Worm (Caenorhabditis elegans) whole organism, L2 larva: ENCODE data around the gene pitr-4.

Source experiments
- aly-2 ChIP-seq: fragments of 150-350 bp; optimal IDR thresholded peaks from 2 replicates; lab custom pipeline; 2014; ENCODE audit warnings: missing biosample characterization, missing genetic modification characterization
- mdl-1 ChIP-seq, 2 experiments: fragments of 150-350 bp in 1 of 2; sonication (generic microtip) in 1 of 2; optimal IDR thresholded peaks; 2 replicates each; lab custom pipeline; 2017; ENCODE audit warnings: missing biosample characterization in 2 of 2, missing genetic modification characterization in 2 of 2
- nhr-237 ChIP-seq: fragments of 150-350 bp; optimal IDR thresholded peaks from 2 replicates; lab custom pipeline; 2014; ENCODE audit warnings: missing biosample characterization, missing genetic modification characterization
- skn-1 ChIP-seq: sonication (generic microtip); optimal IDR thresholded peaks from 2 replicates; lab custom pipeline; 2017; ENCODE audit warnings: missing biosample characterization, missing genetic modification characterization
- sma-3 ChIP-seq: sonication (generic microtip); optimal IDR thresholded peaks from 2 replicates; lab custom pipeline; 2016; ENCODE audit warnings: missing genetic modification reagents, missing genetic modification characterization, missing compliant biosample characterization
- snpc-4 ChIP-seq: fragments of 150-350 bp; optimal IDR thresholded peaks from 2 replicates; lab custom pipeline; 2014; ENCODE audit warnings: missing biosample characterization, missing genetic modification characterization
- ztf-11 ChIP-seq: sonication (generic microtip); optimal IDR thresholded peaks from 2 replicates; lab custom pipeline; 2017; ENCODE audit warnings: missing biosample characterization, missing genetic modification characterization

DNA sequence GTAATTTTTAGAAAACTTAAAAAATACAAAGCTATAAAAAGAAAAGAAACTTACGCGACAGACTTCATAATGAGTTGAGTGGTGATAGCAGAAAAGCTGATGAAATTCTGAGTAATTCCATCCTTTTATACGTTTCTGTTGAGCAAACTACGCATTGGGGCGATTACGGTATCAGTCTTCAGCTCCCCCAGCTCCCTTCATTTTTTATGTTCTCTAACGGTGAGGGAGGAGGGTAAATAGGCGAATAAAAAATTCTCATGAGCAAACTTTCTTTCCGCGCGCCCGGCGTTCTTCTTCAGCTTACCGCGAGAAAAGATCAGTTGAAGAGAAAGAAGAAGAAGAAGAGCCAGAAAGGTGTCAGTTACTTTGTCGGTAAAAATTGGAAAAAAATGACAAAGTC is 42.5 kb downstream of the pitr-4 start, which contains the start of gene idpc-7:
- no peak for TF ChIP-seq mdl-1 (tag; optimal IDR thresholded peaks at IDR 0.05; lab: Kevin White, UChicago)
- TF ChIP-seq skn-1 (tag; lab: Kevin White, UChicago), result no peak
- TF ChIP-seq aly-2 (tag; lab: Kevin White, UChicago), result no peak
- no peak for TF ChIP-seq nhr-237
- no peak for TF ChIP-seq ztf-11
- TF ChIP-seq sma-3 (GFP tag; lab: Kevin White, UChicago), result no peak
- TF ChIP-seq snpc-4 (tag; lab: Kevin White, UChicago), result no peak
